Fruit fly (Drosophila melanogaster) whole organism, embryonic: ENCODE results near the gene CG6431.

Experiments used
- Atf-2 ChIP-seq: fragments of 200-800 bp; sonication (Bioruptor generic); optimal IDR thresholded peaks from 2 replicates; lab custom pipeline; 2016; ENCODE audit warnings: missing biosample characterization, missing genetic modification characterization
- Blimp-1 ChIP-seq: fragments of 200-800 bp; sonication (Bioruptor generic); optimal IDR thresholded peaks from 3 replicates; lab custom pipeline; 2018; ENCODE audit warnings: missing biosample characterization, missing genetic modification characterization, mild to moderate bottlenecking, moderate library complexity, missing genetic modification reagents
- CG10321 ChIP-seq: fragments of 200-800 bp; sonication (Bioruptor generic); IDR thresholded peaks from 2 replicates; pipeline ENCODE4 v1.3.6; 2022; ENCODE audit warnings: missing biosample characterization, missing genetic modification characterization
- CG12236 ChIP-seq: fragments of 200-800 bp; sonication (Bioruptor generic); optimal IDR thresholded peaks from 2 replicates; lab custom pipeline; 2016; ENCODE audit warnings: missing biosample characterization, missing genetic modification characterization
- CG12299 ChIP-seq: fragments of 200-800 bp; sonication (Bioruptor generic); optimal IDR thresholded peaks from 2 replicates; lab custom pipeline; 2018; ENCODE audit warnings: missing biosample characterization, mild to moderate bottlenecking, missing genetic modification characterization
- CG15011 ChIP-seq: fragments of 200-800 bp; sonication (Bioruptor generic); optimal IDR thresholded peaks from 3 replicates; lab custom pipeline; 2018; ENCODE audit warnings: missing biosample characterization, mild to moderate bottlenecking, missing genetic modification characterization
- CG15696 ChIP-seq: fragments of 200-800 bp; sonication (Bioruptor generic); optimal IDR thresholded peaks from 2 replicates; lab custom pipeline; 2019; ENCODE audit warnings: missing biosample characterization, mild to moderate bottlenecking, missing genetic modification characterization, moderate library complexity
- CG1647 ChIP-seq: fragments of 200-800 bp; sonication (Bioruptor generic); optimal IDR thresholded peaks from 3 replicates; lab custom pipeline; 2016; ENCODE audit warnings: missing biosample characterization, missing genetic modification characterization
- CG3163 ChIP-seq: fragments of 200-800 bp; sonication (Bioruptor generic); optimal IDR thresholded peaks from 3 replicates; lab custom pipeline; 2016; ENCODE audit warnings: missing biosample characterization, missing genetic modification characterization
- CG33213 ChIP-seq: fragments of 200-800 bp; sonication (Bioruptor generic); optimal IDR thresholded peaks from 3 replicates; lab custom pipeline; 2016; ENCODE audit warnings: missing biosample characterization, missing genetic modification characterization
- CG33557 ChIP-seq: fragments of 200-800 bp; sonication (Bioruptor generic); optimal IDR thresholded peaks from 2 replicates; lab custom pipeline; 2019; ENCODE audit warnings: missing biosample characterization, mild to moderate bottlenecking, missing genetic modification characterization, moderate library complexity
- CG6791 ChIP-seq: fragments of 200-800 bp; sonication (Bioruptor generic); IDR thresholded peaks from 3 replicates; pipeline ENCODE4 v1.3.6; 2022; ENCODE audit warnings: missing biosample characterization, missing genetic modification characterization; ENCODE audit not compliant: partially characterized antibody
- CG7987 ChIP-seq: fragments of 200-800 bp; sonication (Bioruptor generic); optimal IDR thresholded peaks from 2 replicates; lab custom pipeline; 2018; ENCODE audit warnings: missing biosample characterization, mild to moderate bottlenecking, missing genetic modification characterization, moderate library complexity
- CG8765 ChIP-seq: fragments of 200-800 bp; sonication (Bioruptor generic); IDR thresholded peaks from 2 replicates; pipeline ENCODE4 v1.3.6; 2022; ENCODE audit warnings: missing biosample characterization, missing genetic modification characterization
- Chrac-16 ChIP-seq: fragments of 200-800 bp; sonication (Bioruptor generic); optimal IDR thresholded peaks from 3 replicates; lab custom pipeline; 2016; ENCODE audit warnings: missing biosample characterization, missing genetic modification characterization
- D19A ChIP-seq: fragments of 200-800 bp; optimal IDR thresholded peaks from 3 replicates; lab custom pipeline; 2019; ENCODE audit warnings: missing biosample characterization, mild to moderate bottlenecking, missing genetic modification characterization, moderate library complexity
- Dad ChIP-seq: fragments of 200-800 bp; sonication (Bioruptor generic); optimal IDR thresholded peaks from 3 replicates; lab custom pipeline; 2016; ENCODE audit warnings: missing biosample characterization, missing genetic modification characterization
- Drgx ChIP-seq: fragments of 200-800 bp; sonication (Bioruptor generic); IDR thresholded peaks from 2 replicates; pipeline ENCODE4 v1.3.6; 2022; ENCODE audit warnings: missing biosample characterization, missing genetic modification characterization
- ERR ChIP-seq: fragments of 200-800 bp; sonication (Bioruptor generic); optimal IDR thresholded peaks from 2 replicates; lab custom pipeline; 2016; ENCODE audit warnings: missing biosample characterization, missing genetic modification characterization
- Hey ChIP-seq: fragments of 200-800 bp; sonication (Bioruptor generic); optimal IDR thresholded peaks from 3 replicates; lab custom pipeline; 2018; ENCODE audit warnings: missing biosample characterization, mild to moderate bottlenecking, missing genetic modification characterization
- Hsf ChIP-seq: fragments of 200-800 bp; sonication (Bioruptor generic); optimal IDR thresholded peaks from 3 replicates; lab custom pipeline; 2016; ENCODE audit warnings: missing biosample characterization, missing genetic modification characterization
- Max ChIP-seq: fragments of 200-800 bp; sonication (Bioruptor generic); optimal IDR thresholded peaks from 2 replicates; lab custom pipeline; 2016; ENCODE audit warnings: missing biosample characterization, mild to moderate bottlenecking, missing genetic modification characterization
- NK7.1 ChIP-seq: fragments of 200-800 bp; sonication (Bioruptor generic); optimal IDR thresholded peaks from 3 replicates; lab custom pipeline; 2016; ENCODE audit warnings: missing biosample characterization, missing genetic modification characterization
- Nf-YC ChIP-seq: fragments of 200-800 bp; optimal IDR thresholded peaks from 3 replicates; lab custom pipeline; 2019; ENCODE audit warnings: missing biosample characterization, mild to moderate bottlenecking, missing genetic modification characterization, moderate library complexity
- Ptx1 ChIP-seq: fragments of 200-800 bp; sonication (Bioruptor generic); IDR thresholded peaks from 2 replicates; pipeline ENCODE4 v1.3.6; 2022; ENCODE audit warnings: missing biosample characterization, missing genetic modification characterization
- Rx ChIP-seq: fragments of 200-800 bp; sonication (Bioruptor generic); IDR thresholded peaks from 2 replicates; pipeline ENCODE4 v1.3.6; 2022; ENCODE audit warnings: missing biosample characterization, missing genetic modification characterization
- Sin3A ChIP-seq: fragments of >200 bp; optimal IDR thresholded peaks from 2 replicates; lab custom pipeline; 2018
- Sox102F ChIP-seq: fragments of 200-800 bp; sonication (Bioruptor generic); optimal IDR thresholded peaks from 2 replicates; lab custom pipeline; 2018; ENCODE audit warnings: missing biosample characterization, mild to moderate bottlenecking, missing genetic modification characterization, moderate library complexity
- Stat92E ChIP-seq, 3 experiments: fragments of >200 bp in 2 of 3; fragments of 200-800 bp in 1 of 3; sonication (Bioruptor generic) in 1 of 3; optimal IDR thresholded peaks; 2 replicates each; lab custom pipeline; 2017 to 2019; ENCODE audit warnings: missing biosample characterization in 3 of 3, missing genetic modification characterization in 3 of 3, mild to moderate bottlenecking in 1 of 3, moderate library complexity in 1 of 3
- amos ChIP-seq: fragments of 200-800 bp; sonication (Bioruptor generic); IDR thresholded peaks from 2 replicates; pipeline ENCODE4 v1.3.6; 2022; ENCODE audit warnings: missing biosample characterization, missing genetic modification characterization; ENCODE audit not compliant: partially characterized antibody
- bab2 ChIP-seq: fragments of 200-800 bp; sonication (Bioruptor generic); optimal IDR thresholded peaks from 2 replicates; lab custom pipeline; 2016; ENCODE audit warnings: missing biosample characterization, missing genetic modification characterization
- ci ChIP-seq: fragments of 200-800 bp; sonication (Bioruptor generic); IDR thresholded peaks from 3 replicates; pipeline ENCODE4 v1.3.6; 2022; ENCODE audit warnings: missing biosample characterization, missing genetic modification characterization
- cwo ChIP-seq: fragments of 200-800 bp; sonication (Bioruptor generic); optimal IDR thresholded peaks from 3 replicates; lab custom pipeline; 2017; ENCODE audit warnings: missing biosample characterization, missing genetic modification characterization, mild to moderate bottlenecking, moderate library complexity, missing genetic modification reagents
- dan ChIP-seq: fragments of 200-800 bp; sonication (Bioruptor generic); IDR thresholded peaks from 2 replicates; pipeline ENCODE4 v1.3.6; 2022; ENCODE audit warnings: missing biosample characterization, missing genetic modification characterization
- gfzf ChIP-seq: fragments of 200-800 bp; sonication (Bioruptor generic); optimal IDR thresholded peaks from 2 replicates; lab custom pipeline; 2016; ENCODE audit warnings: missing biosample characterization, mild to moderate bottlenecking, missing genetic modification characterization, moderate library complexity
- luna ChIP-seq: fragments of 200-800 bp; sonication (Bioruptor generic); optimal IDR thresholded peaks from 2 replicates; lab custom pipeline; 2016; ENCODE audit warnings: missing biosample characterization, missing genetic modification characterization
- nmo ChIP-seq: fragments of 200-800 bp; sonication (Bioruptor generic); optimal IDR thresholded peaks from 2 replicates; lab custom pipeline; 2018; ENCODE audit warnings: missing biosample characterization, mild to moderate bottlenecking, missing genetic modification characterization, moderate library complexity
- otp ChIP-seq: fragments of 200-800 bp; sonication (Bioruptor generic); IDR thresholded peaks from 3 replicates; pipeline ENCODE4, ENCODE4 v1.3.6; 2022; ENCODE audit warnings: missing biosample characterization, missing genetic modification characterization
- pan ChIP-seq, 4 experiments: fragments of >200 bp in 3 of 4; fragments of 200-800 bp in 1 of 4; sonication (Bioruptor generic) in 1 of 4; optimal IDR thresholded peaks in 3 of 4; IDR thresholded peaks in 1 of 4; 2 replicates each; pipeline versions ENCODE4 v1.3.6 to Lab custom; 2017 to 2022; ENCODE audit warnings: missing biosample characterization in 2 of 4, missing genetic modification characterization in 2 of 4, mixed read lengths in 1 of 4
- sna ChIP-seq: fragments of 200-800 bp; sonication (Bioruptor generic); IDR thresholded peaks from 2 replicates; pipeline ENCODE4 v1.3.6; 2022; ENCODE audit warnings: missing biosample characterization, missing genetic modification characterization; ENCODE audit not compliant: partially characterized antibody
- trem ChIP-seq: fragments of 200-800 bp; optimal IDR thresholded peaks from 3 replicates; lab custom pipeline; 2019; ENCODE audit warnings: missing biosample characterization, mild to moderate bottlenecking, missing genetic modification characterization, moderate library complexity
- vnd ChIP-seq: fragments of 200-800 bp; sonication (Bioruptor generic); IDR thresholded peaks from 3 replicates; pipeline ENCODE4 v1.3.6; 2022; ENCODE audit warnings: missing biosample characterization, missing genetic modification characterization; ENCODE audit not compliant: partially characterized antibody

CG6431 gene

DNA sequence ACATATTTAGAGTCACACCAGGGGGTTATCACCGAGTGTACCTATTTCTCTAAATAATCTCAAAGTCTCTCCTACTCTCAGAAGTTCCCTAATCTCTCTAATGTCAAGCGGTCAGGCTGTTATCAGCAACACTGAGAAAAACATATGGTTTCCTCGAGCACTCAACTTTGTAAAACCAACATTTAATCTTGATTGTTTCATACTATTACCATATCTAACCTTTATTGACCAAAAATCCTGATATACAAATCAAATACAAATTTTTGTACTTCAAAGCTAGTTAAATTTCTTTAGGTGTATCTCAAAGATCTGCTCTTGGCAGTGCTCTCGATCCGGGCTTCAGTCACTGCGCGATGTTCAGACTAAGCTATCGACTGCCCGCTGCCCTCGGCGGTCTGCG is 20.7 kb upstream of the CG6431 start, which contains the start of gene CG6415 (continued):
- TF ChIP-seq Sox102F (GFP tag; lab: Kevin White, UChicago) (peak; percentile 70), CG33557 (peak; percentile 69), vnd (no peak), CG7987 (GFP tag; lab: Kevin White, UChicago) (no peak), CG3163 (peak; percentile 42), CG33213 (peak; percentile 44), Stat92E (GFP tag; optimal IDR thresholded peaks at IDR 0.05; lab: Kevin White, UChicago) (no peak), D19A (tag; lab: Kevin White, UChicago) (no peak), nmo (GFP tag; lab: Kevin White, UChicago) (peak; percentile 81), Chrac-16 (GFP tag; lab: Kevin White, UChicago) (peak; percentile 73), bab2 (peak; percentile 73), CG8765 (peak; percentile 41; the same call in 1 of the 2 replicates), CG1647 (peak; percentile 25), Rx (GFP tag; lab: Robert Waterston, UW) (peak; percentile 47; the same call in 1 of the 2 replicates), luna (GFP tag; lab: Kevin White, UChicago) (no peak), dan (GFP tag; lab: Robert Waterston, UW) (no peak), Sin3A (lab: Kevin White, UChicago) (no peak), cwo (peak; percentile 63), CG15696 (tag; lab: Kevin White, UChicago) (peak; percentile 81), CG10321 (0 out of 2 replicates have a peak, but pooled peaks have one; percentile 17), trem (tag; lab: Kevin White, UChicago) (peak; percentile 55), sna (GFP tag; lab: Robert Waterston, UW) (no peak), Hey (tag; lab: Kevin White, UChicago) (no peak), CG6791 (GFP tag; lab: Robert Waterston, UW) (no peak), otp (GFP tag; lab: Robert Waterston, UW) (peak; percentile 76; the same call in 2 of the 3 replicates), Dad (GFP tag; lab: Kevin White, UChicago) (peak; percentile 20), Drgx (peak; percentile 68), ci (GFP tag; lab: Robert Waterston, UW) (peak; percentile 86), CG12299 (no peak), Hsf (GFP tag; lab: Kevin White, UChicago) (peak; percentile 73), Max (GFP tag; lab: Kevin White, UChicago) (peak; percentile 3), Nf-YC (peak; percentile 62), Atf-2 (GFP tag; lab: Kevin White, UChicago) (peak; percentile 61), gfzf (no peak), Blimp-1 (peak; percentile 74), NK7.1 (peak; percentile 48), amos (GFP tag; lab: Robert Waterston, UW) (no peak), pan (optimal IDR thresholded peaks at IDR 0.05; lab: Kevin White, UChicago) (no peak), pan (GFP tag; optimal IDR thresholded peaks at IDR 0.05 in 1 of 2, IDR thresholded peaks at IDR 0.05 in 1 of 2) (peak in 1 of 2 experiments; percentile 78), CG15011 (GFP tag; lab: Kevin White, UChicago) (peak; percentile 46), ERR (peak; percentile 72), Ptx1 (GFP tag; lab: Robert Waterston, UW) (peak; percentile 71), CG12236 (GFP tag; lab: Kevin White, UChicago) (peak; percentile 32)
- TF ChIP-seq, all 482 proteins: peak for 337
